Fruit fly (Drosophila melanogaster) whole organism, embryonic: ENCODE measurements around the gene Pa1.

Source experiments
- CG10959 ChIP-seq: fragments of 200-800 bp; sonication (Bioruptor generic); IDR thresholded peaks from 2 replicates; pipeline ENCODE4 v1.3.6; 2022; ENCODE audit warnings: missing biosample characterization, missing genetic modification characterization
- CG10979 ChIP-seq: fragments of 200-800 bp; sonication (Bioruptor generic); optimal IDR thresholded peaks from 2 replicates; lab custom pipeline; 2018; ENCODE audit warnings: missing biosample characterization, mild to moderate bottlenecking, missing genetic modification characterization, moderate library complexity
- CG12744 ChIP-seq: fragments of 200-800 bp; sonication (Bioruptor generic); optimal IDR thresholded peaks from 2 replicates; lab custom pipeline; 2016; ENCODE audit warnings: missing biosample characterization, missing genetic modification characterization
- CG13287 ChIP-seq: fragments of 200-800 bp; sonication (Bioruptor generic); IDR thresholded peaks from 2 replicates; pipeline ENCODE4 v1.3.6; 2022; ENCODE audit warnings: missing biosample characterization, missing genetic modification characterization; ENCODE audit not compliant: partially characterized antibody
- CG14014 ChIP-seq: fragments of 200-800 bp; sonication (Bioruptor generic); IDR thresholded peaks from 2 replicates; pipeline ENCODE4 v1.3.6; 2022; ENCODE audit warnings: missing biosample characterization, missing genetic modification characterization
- CG15479 ChIP-seq: fragments of 200-800 bp; sonication (Bioruptor generic); optimal IDR thresholded peaks from 3 replicates; lab custom pipeline; 2019; ENCODE audit warnings: missing biosample characterization, mild to moderate bottlenecking, missing genetic modification characterization, moderate library complexity
- CG15514 ChIP-seq: fragments of 200-800 bp; sonication (Bioruptor generic); optimal IDR thresholded peaks from 3 replicates; lab custom pipeline; 2017; ENCODE audit warnings: missing biosample characterization, missing genetic modification characterization, mild to moderate bottlenecking, moderate library complexity, missing genetic modification reagents
- CG16779 ChIP-seq: fragments of 200-800 bp; sonication (Bioruptor generic); IDR thresholded peaks from 2 replicates; pipeline ENCODE4 v1.3.6; 2022; ENCODE audit warnings: missing biosample characterization, missing genetic modification characterization
- CG16813 ChIP-seq: fragments of 200-800 bp; sonication (Bioruptor generic); IDR thresholded peaks from 3 replicates; pipeline ENCODE4 v1.3.6; 2022; ENCODE audit warnings: missing biosample characterization, missing genetic modification characterization; ENCODE audit not compliant: partially characterized antibody
- CG17568 ChIP-seq: fragments of 200-800 bp; sonication (Bioruptor generic); optimal IDR thresholded peaks from 2 replicates; lab custom pipeline; 2018; ENCODE audit warnings: missing biosample characterization, mild to moderate bottlenecking, missing genetic modification characterization, moderate library complexity
- CG18011 ChIP-seq: fragments of 200-800 bp; sonication (Bioruptor generic); optimal IDR thresholded peaks from 2 replicates; lab custom pipeline; 2017; ENCODE audit warnings: missing biosample characterization, missing genetic modification characterization, mild to moderate bottlenecking, moderate library complexity, missing genotype
- CG2678 ChIP-seq: fragments of 200-800 bp; sonication (Bioruptor generic); optimal IDR thresholded peaks from 3 replicates; lab custom pipeline; 2019; ENCODE audit warnings: missing biosample characterization, mild to moderate bottlenecking, missing genetic modification characterization, moderate library complexity
- CG32767 ChIP-seq: fragments of 200-800 bp; sonication (Bioruptor generic); IDR thresholded peaks from 2 replicates; pipeline ENCODE4 v1.3.6; 2022; ENCODE audit warnings: missing biosample characterization, missing genetic modification characterization
- CG3407 ChIP-seq: fragments of 200-800 bp; sonication (Bioruptor generic); optimal IDR thresholded peaks from 2 replicates; lab custom pipeline; 2018; ENCODE audit warnings: missing biosample characterization, mild to moderate bottlenecking, missing genetic modification characterization
- CG6689 ChIP-seq: fragments of 200-800 bp; sonication (Bioruptor generic); IDR thresholded peaks from 2 replicates; pipeline ENCODE4 v1.3.6; 2022; ENCODE audit warnings: missing biosample characterization, missing genetic modification characterization
- CG8290 ChIP-seq, 3 experiments: fragments of 200-800 bp; sonication (Bioruptor generic); optimal IDR thresholded peaks; 2 replicates each; lab custom pipeline; 2016 to 2019; ENCODE audit warnings: missing biosample characterization in 3 of 3, missing genetic modification characterization in 3 of 3, mild to moderate bottlenecking in 2 of 3, moderate library complexity in 1 of 3
- CG8359 ChIP-seq: fragments of 200-800 bp; sonication (Bioruptor generic); optimal IDR thresholded peaks from 2 replicates; lab custom pipeline; 2017; ENCODE audit warnings: missing biosample characterization, mild to moderate bottlenecking, missing genetic modification characterization, borderline replicate concordance
- CG8924 ChIP-seq: fragments of 200-800 bp; optimal IDR thresholded peaks from 3 replicates; lab custom pipeline; 2019; ENCODE audit warnings: missing biosample characterization, mild to moderate bottlenecking, missing genetic modification characterization, moderate library complexity
- CG9817 ChIP-seq: fragments of 200-800 bp; sonication (Bioruptor generic); optimal IDR thresholded peaks from 2 replicates; lab custom pipeline; 2018; ENCODE audit warnings: missing biosample characterization, mild to moderate bottlenecking, missing genetic modification characterization, moderate library complexity
- CkIIα-i1 ChIP-seq: fragments of 200-800 bp; sonication (Bioruptor generic); IDR thresholded peaks from 2 replicates; pipeline ENCODE4 v1.3.6; 2022; ENCODE audit warnings: missing biosample characterization, missing genetic modification characterization
- Dad ChIP-seq: fragments of 200-800 bp; sonication (Bioruptor generic); optimal IDR thresholded peaks from 3 replicates; lab custom pipeline; 2016; ENCODE audit warnings: missing biosample characterization, missing genetic modification characterization
- Eip74EF ChIP-seq, 2 experiments: fragments of 200-800 bp in 1 of 2; fragments of >200 bp in 1 of 2; sonication (Bioruptor generic) in 1 of 2; optimal IDR thresholded peaks; 2 replicates each; lab custom pipeline; 2017 to 2019; ENCODE audit warnings: missing biosample characterization in 2 of 2, missing genetic modification characterization in 2 of 2, mild to moderate bottlenecking in 1 of 2, moderate library complexity in 1 of 2
- Fer1 ChIP-seq: fragments of 200-800 bp; sonication (Bioruptor generic); optimal IDR thresholded peaks from 2 replicates; lab custom pipeline; 2017; ENCODE audit warnings: missing biosample characterization, mild to moderate bottlenecking, missing genetic modification characterization
- Mes4 ChIP-seq: fragments of 200-800 bp; sonication (Bioruptor generic); optimal IDR thresholded peaks from 2 replicates; lab custom pipeline; 2016; ENCODE audit warnings: missing biosample characterization, missing genetic modification characterization
- NFAT ChIP-seq: fragments of 200-800 bp; sonication (Bioruptor generic); IDR thresholded peaks from 2 replicates; pipeline ENCODE4 v1.3.6; 2022; ENCODE audit warnings: missing biosample characterization, missing genetic modification characterization
- NK7.1 ChIP-seq: fragments of 200-800 bp; sonication (Bioruptor generic); optimal IDR thresholded peaks from 3 replicates; lab custom pipeline; 2016; ENCODE audit warnings: missing biosample characterization, missing genetic modification characterization
- Neu2 ChIP-seq: fragments of 200-800 bp; sonication (Bioruptor generic); optimal IDR thresholded peaks from 3 replicates; lab custom pipeline; 2016; ENCODE audit warnings: missing biosample characterization, missing genetic modification characterization, borderline replicate concordance
- Nf-YA ChIP-seq: fragments of 200-800 bp; sonication (Bioruptor generic); IDR thresholded peaks from 2 replicates; pipeline ENCODE4 v1.3.6; 2022; ENCODE audit warnings: missing biosample characterization, missing genetic modification characterization
- Oaz ChIP-seq: fragments of 200-800 bp; sonication (Bioruptor generic); IDR thresholded peaks from 2 replicates; pipeline ENCODE4 v1.3.6; 2022; ENCODE audit warnings: missing biosample characterization, missing genetic modification characterization
- Sry-δ ChIP-seq: fragments of 200-800 bp; sonication (Bioruptor generic); optimal IDR thresholded peaks from 2 replicates; lab custom pipeline; 2016; ENCODE audit warnings: missing biosample characterization, missing genetic modification characterization
- YL-1 ChIP-seq: fragments of 200-800 bp; sonication (Bioruptor generic); optimal IDR thresholded peaks from 3 replicates; lab custom pipeline; 2017; ENCODE audit warnings: missing biosample characterization, mild to moderate bottlenecking, missing genetic modification characterization
- bab2 ChIP-seq: fragments of 200-800 bp; sonication (Bioruptor generic); optimal IDR thresholded peaks from 2 replicates; lab custom pipeline; 2016; ENCODE audit warnings: missing biosample characterization, missing genetic modification characterization
- dati ChIP-seq: fragments of 200-800 bp; sonication (Bioruptor generic); IDR thresholded peaks from 2 replicates; pipeline ENCODE4 v1.3.6; 2022; ENCODE audit warnings: missing biosample characterization, missing genetic modification characterization
- dmrt11E ChIP-seq: fragments of 200-800 bp; sonication (Bioruptor generic); optimal IDR thresholded peaks from 3 replicates; lab custom pipeline; 2018; ENCODE audit warnings: missing biosample characterization, mild to moderate bottlenecking, missing genetic modification characterization, moderate library complexity
- dmrt99B ChIP-seq: fragments of 200-800 bp; sonication (Bioruptor generic); optimal IDR thresholded peaks from 2 replicates; lab custom pipeline; 2018; ENCODE audit warnings: missing biosample characterization, mild to moderate bottlenecking, missing genetic modification characterization, moderate library complexity
- dysf ChIP-seq: fragments of 200-800 bp; sonication (Bioruptor generic); IDR thresholded peaks from 3 replicates; pipeline ENCODE4 v1.3.6; 2022; ENCODE audit warnings: missing biosample characterization, missing genetic modification characterization
- en ChIP-seq: fragments of 200-800 bp; sonication (Bioruptor generic); optimal IDR thresholded peaks from 2 replicates; lab custom pipeline; 2016; ENCODE audit warnings: missing biosample characterization, missing genetic modification characterization
- eve ChIP-seq, 2 experiments: fragments of >200 bp; optimal IDR thresholded peaks; 2 replicates each; lab custom pipeline; 2017; ENCODE audit warnings: missing biosample characterization in 2 of 2, missing genetic modification characterization in 2 of 2
- eyg ChIP-seq: fragments of 200-800 bp; sonication (Bioruptor generic); optimal IDR thresholded peaks from 3 replicates; lab custom pipeline; 2016; ENCODE audit warnings: missing biosample characterization, missing genetic modification characterization
- gcm ChIP-seq: fragments of 200-800 bp; sonication (Bioruptor generic); optimal IDR thresholded peaks from 2 replicates; lab custom pipeline; 2019; ENCODE audit warnings: missing biosample characterization, mild to moderate bottlenecking, missing genetic modification characterization, moderate library complexity
- gt ChIP-seq: fragments of 200-800 bp; sonication (Bioruptor generic); IDR thresholded peaks from 2 replicates; pipeline ENCODE4 v1.3.6; 2022; ENCODE audit warnings: missing biosample characterization, missing genetic modification characterization
- lilli ChIP-seq: fragments of 200-800 bp; sonication (Bioruptor generic); optimal IDR thresholded peaks from 3 replicates; lab custom pipeline; 2016; ENCODE audit warnings: missing biosample characterization, missing genetic modification characterization
- nerfin-2 ChIP-seq: fragments of 200-800 bp; sonication (Bioruptor generic); IDR thresholded peaks from 2 replicates; pipeline ENCODE4 v1.3.6; 2022; ENCODE audit warnings: missing biosample characterization, missing genetic modification characterization; ENCODE audit not compliant: partially characterized antibody
- otp ChIP-seq: fragments of 200-800 bp; sonication (Bioruptor generic); IDR thresholded peaks from 3 replicates; pipeline ENCODE4, ENCODE4 v1.3.6; 2022; ENCODE audit warnings: missing biosample characterization, missing genetic modification characterization
- pho ChIP-seq: fragments of 200-800 bp; sonication (Bioruptor generic); optimal IDR thresholded peaks from 2 replicates; lab custom pipeline; 2016; ENCODE audit warnings: missing biosample characterization, missing genetic modification characterization
- sima ChIP-seq: fragments of 200-800 bp; sonication (Bioruptor generic); optimal IDR thresholded peaks from 2 replicates; lab custom pipeline; 2016; ENCODE audit warnings: missing biosample characterization, missing genetic modification characterization
- unpg ChIP-seq: fragments of 200-800 bp; sonication (Bioruptor generic); optimal IDR thresholded peaks from 3 replicates; lab custom pipeline; 2018; ENCODE audit warnings: missing biosample characterization, mild to moderate bottlenecking, missing genetic modification characterization, moderate library complexity
- z ChIP-seq: fragments of 200-800 bp; sonication (Bioruptor generic); IDR thresholded peaks from 3 replicates; pipeline ENCODE4 v1.3.6; 2022; ENCODE audit warnings: missing biosample characterization, missing genetic modification characterization

The Pa1 gene

DNA sequence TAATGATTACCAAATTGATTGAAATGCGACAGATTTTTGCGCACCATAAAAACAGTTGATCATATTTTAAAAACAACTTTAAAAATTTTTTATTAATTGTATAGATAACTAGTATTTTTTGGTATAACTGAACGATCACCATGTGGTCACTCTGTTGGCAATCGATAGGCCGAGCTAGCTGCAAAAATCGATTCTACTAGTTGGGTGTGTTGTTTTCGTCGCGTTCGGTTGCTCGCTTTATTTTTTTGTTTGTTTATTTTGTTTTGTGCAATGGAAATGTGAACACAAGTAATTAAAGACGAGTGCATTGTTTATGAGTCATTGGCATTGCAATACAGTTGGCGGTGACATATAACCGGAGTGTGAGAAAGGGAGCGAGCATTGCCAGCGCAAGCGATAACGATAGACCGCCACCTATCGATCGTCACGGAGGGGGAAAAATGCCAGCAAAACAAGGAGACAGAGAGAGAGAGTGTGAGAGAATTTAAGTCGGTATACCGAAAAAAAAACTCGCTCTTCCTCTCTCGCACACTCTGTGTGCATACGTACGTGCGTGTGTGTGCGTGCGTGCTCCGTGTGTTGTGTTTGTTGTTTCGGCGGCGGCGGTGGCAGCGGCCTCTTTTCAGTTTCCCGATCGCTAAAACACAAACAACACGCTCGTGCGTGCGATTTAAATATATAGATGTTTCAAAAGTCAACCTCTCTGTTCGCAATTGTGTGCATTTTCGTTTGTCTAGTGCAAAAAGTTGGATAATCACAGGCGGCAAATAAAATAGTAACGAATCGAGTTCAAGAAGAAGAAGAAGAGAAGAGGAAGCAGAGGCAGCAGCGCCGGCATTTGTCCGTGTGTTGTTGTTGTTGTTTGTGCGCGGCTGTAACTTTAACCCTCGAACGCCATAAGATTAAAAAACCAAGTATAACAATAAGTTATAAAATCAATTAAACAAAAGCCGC, 30.7 kb downstream of the Pa1 start (continued):
- peak in 1 of 2 experiments; percentile 45 for TF ChIP-seq Eip74EF (GFP tag; optimal IDR thresholded peaks at IDR 0.05; lab: Kevin White, UChicago)
- no peak for TF ChIP-seq pho (GFP tag; lab: Kevin White, UChicago)
- TF ChIP-seq CG10959 (GFP tag; lab: Robert Waterston, UW), result no peak
- TF ChIP-seq CG3407 (GFP tag; lab: Kevin White, UChicago), result no peak
- no peak for TF ChIP-seq CG8359
- TF ChIP-seq lilli (GFP tag; lab: Kevin White, UChicago), result no peak
- TF ChIP-seq NFAT (GFP tag; lab: Robert Waterston, UW), result no peak
- TF ChIP-seq CG13287 (GFP tag; lab: Robert Waterston, UW), result peak; percentile 76
- peak; percentile 70 for TF ChIP-seq CG16813 (GFP tag; lab: Robert Waterston, UW)
- TF ChIP-seq otp (GFP tag; lab: Robert Waterston, UW), result no peak
- TF ChIP-seq Dad (GFP tag; lab: Kevin White, UChicago), result no peak
- no peak for TF ChIP-seq Neu2 (GFP tag; lab: Kevin White, UChicago)
- TF ChIP-seq sima (GFP tag; lab: Kevin White, UChicago), result no peak
- peak; percentile 13 for TF ChIP-seq CG15479 (GFP tag; lab: Kevin White, UChicago)
- TF ChIP-seq Mes4 (GFP tag; lab: Kevin White, UChicago), result no peak
- no peak for TF ChIP-seq dmrt99B (tag; lab: Kevin White, UChicago)
- no peak for TF ChIP-seq gt (GFP tag; lab: Robert Waterston, UW)
- TF ChIP-seq unpg, result no peak
- no peak for TF ChIP-seq CG8290 (GFP tag; optimal IDR thresholded peaks at IDR 0.05; lab: Kevin White, UChicago)
- no peak for TF ChIP-seq CG8290 (tag; optimal IDR thresholded peaks at IDR 0.05; lab: Kevin White, UChicago)
- no peak for TF ChIP-seq CG18011 (GFP tag; lab: Kevin White, UChicago)
- TF ChIP-seq CG6689 (GFP tag; lab: Robert Waterston, UW), result no peak
- TF ChIP-seq eyg (GFP tag; lab: Kevin White, UChicago), result no peak
- TF ChIP-seq Oaz, result no peak
- no peak for TF ChIP-seq CG12744 (GFP tag; lab: Kevin White, UChicago)
- no peak for TF ChIP-seq en
- TF ChIP-seq CG14014 (GFP tag; lab: Robert Waterston, UW), result no peak
- TF ChIP-seq dmrt11E (tag; lab: Kevin White, UChicago), result no peak
- no peak for TF ChIP-seq dysf (GFP tag; lab: Robert Waterston, UW)
- peak; percentile 84 for TF ChIP-seq CG32767 (GFP tag; lab: Robert Waterston, UW)
- TF ChIP-seq YL-1 (GFP tag; lab: Kevin White, UChicago), result no peak
- no peak for TF ChIP-seq CG9817 (tag; lab: Kevin White, UChicago)
- TF ChIP-seq CG17568 (GFP tag; lab: Kevin White, UChicago), result no peak
- no peak for TF ChIP-seq bab2 (GFP tag; lab: Kevin White, UChicago)
- TF ChIP-seq z, result no peak
- TF ChIP-seq eve (GFP tag; optimal IDR thresholded peaks at IDR 0.05; lab: Kevin White, UChicago), result no peak
- no peak for TF ChIP-seq CG10979 (tag; lab: Kevin White, UChicago)
- no peak for TF ChIP-seq Nf-YA (GFP tag; lab: Robert Waterston, UW)
- peak; percentile 10 for TF ChIP-seq Fer1 (GFP tag; lab: Kevin White, UChicago)
- no peak for TF ChIP-seq CG2678 (tag; lab: Kevin White, UChicago)
- peak; percentile 82 for TF ChIP-seq nerfin-2
- TF ChIP-seq Sry-δ (GFP tag; lab: Kevin White, UChicago), result peak; percentile 43
- no peak for TF ChIP-seq CG16779
- TF ChIP-seq gcm (GFP tag; lab: Kevin White, UChicago), result no peak
- no peak for TF ChIP-seq dati (GFP tag; lab: Robert Waterston, UW)
- TF ChIP-seq CG15514 (GFP tag; lab: Kevin White, UChicago), result peak; percentile 16
- TF ChIP-seq CkIIα-i1, result no peak
- no peak for TF ChIP-seq NK7.1 (GFP tag; lab: Kevin White, UChicago)
- TF ChIP-seq CG8924 (tag; lab: Kevin White, UChicago), result no peak
